Fruit fly (Drosophila melanogaster) whole organism, embryonic: ENCODE results near the gene CG1024.

Source experiments
- CG12391 ChIP-seq: fragments of 200-800 bp; sonication (Bioruptor generic); optimal IDR thresholded peaks from 3 replicates; lab custom pipeline; 2018; ENCODE audit warnings: missing biosample characterization, mild to moderate bottlenecking, missing genetic modification characterization, moderate library complexity
- CG12942 ChIP-seq: fragments of 200-800 bp; sonication (Bioruptor generic); optimal IDR thresholded peaks from 3 replicates; lab custom pipeline; 2016; ENCODE audit warnings: missing biosample characterization, missing genetic modification characterization
- CG16779 ChIP-seq: fragments of 200-800 bp; sonication (Bioruptor generic); IDR thresholded peaks from 2 replicates; pipeline ENCODE4 v1.3.6; 2022; ENCODE audit warnings: missing biosample characterization, missing genetic modification characterization
- CG2199 ChIP-seq: fragments of 200-800 bp; sonication (Bioruptor generic); IDR thresholded peaks from 3 replicates; pipeline ENCODE4 v1.3.6; 2022; ENCODE audit warnings: missing biosample characterization, missing genetic modification characterization
- CG2712 ChIP-seq: fragments of 200-800 bp; optimal IDR thresholded peaks from 3 replicates; lab custom pipeline; 2019; ENCODE audit warnings: missing biosample characterization, mild to moderate bottlenecking, missing genetic modification characterization, moderate library complexity
- CG3838 ChIP-seq: fragments of 200-800 bp; sonication (Bioruptor generic); optimal IDR thresholded peaks from 3 replicates; lab custom pipeline; 2016; ENCODE audit warnings: missing biosample characterization, missing genetic modification characterization
- CG3847 ChIP-seq: fragments of 200-800 bp; sonication (Bioruptor generic); IDR thresholded peaks from 2 replicates; pipeline ENCODE4 v1.3.6; 2022; ENCODE audit warnings: missing biosample characterization, missing genetic modification characterization
- CG4404 ChIP-seq: fragments of 200-800 bp; sonication (Bioruptor generic); IDR thresholded peaks from 2 replicates; pipeline ENCODE4 v1.3.6; 2022; ENCODE audit warnings: missing biosample characterization, missing genetic modification characterization
- CG4617 ChIP-seq: fragments of 200-800 bp; sonication (Bioruptor generic); optimal IDR thresholded peaks from 3 replicates; lab custom pipeline; 2016; ENCODE audit warnings: missing biosample characterization, missing genetic modification characterization, borderline replicate concordance
- CG6254 ChIP-seq: fragments of 200-800 bp; sonication (Bioruptor generic); optimal IDR thresholded peaks from 3 replicates; lab custom pipeline; 2017; ENCODE audit warnings: mild to moderate bottlenecking, missing biosample characterization, missing genetic modification reagents, missing genetic modification characterization
- CG6813 ChIP-seq: fragments of 200-800 bp; sonication (Bioruptor generic); optimal IDR thresholded peaks from 2 replicates; lab custom pipeline; 2017; ENCODE audit warnings: missing biosample characterization, missing genetic modification characterization, mild to moderate bottlenecking, moderate library complexity, missing genetic modification reagents
- CG8359 ChIP-seq: fragments of 200-800 bp; sonication (Bioruptor generic); optimal IDR thresholded peaks from 2 replicates; lab custom pipeline; 2017; ENCODE audit warnings: missing biosample characterization, mild to moderate bottlenecking, missing genetic modification characterization, borderline replicate concordance
- CG9437 ChIP-seq: fragments of 200-800 bp; sonication (Bioruptor generic); optimal IDR thresholded peaks from 2 replicates; lab custom pipeline; 2018; ENCODE audit warnings: missing biosample characterization, mild to moderate bottlenecking, missing genetic modification characterization
- CG9932 ChIP-seq: fragments of 200-800 bp; sonication (Bioruptor generic); IDR thresholded peaks from 2 replicates; pipeline ENCODE4 v1.3.6; 2022; ENCODE audit warnings: missing biosample characterization, missing genetic modification characterization
- D ChIP-seq, 2 experiments: fragments of 200-800 bp in 1 of 2; fragments of >200 bp in 1 of 2; sonication (Bioruptor generic) in 1 of 2; optimal IDR thresholded peaks; 2 replicates in 1 of 2; 3 replicates in 1 of 2; lab custom pipeline; 2017; ENCODE audit warnings: mild to moderate bottlenecking in 1 of 2, missing biosample characterization in 1 of 2, missing genetic modification characterization in 1 of 2, missing genetic modification reagents in 1 of 2
- Dip3 ChIP-seq: fragments of 200-800 bp; sonication (Bioruptor generic); optimal IDR thresholded peaks from 3 replicates; lab custom pipeline; 2016; ENCODE audit warnings: missing biosample characterization, missing genetic modification characterization
- Elba2 ChIP-seq: fragments of 200-800 bp; sonication (Bioruptor generic); optimal IDR thresholded peaks from 3 replicates; lab custom pipeline; 2016; ENCODE audit warnings: missing biosample characterization, missing genetic modification characterization
- GATAe ChIP-seq: fragments of 200-800 bp; sonication (Bioruptor generic); conservative IDR thresholded peaks from 2 replicates; pipeline ENCODE4 v1.3.6; 2022; ENCODE audit warnings: missing biosample characterization, missing genetic modification characterization
- Gsc ChIP-seq: fragments of 200-800 bp; sonication (Bioruptor generic); IDR thresholded peaks from 2 replicates; pipeline ENCODE4 v1.3.6; 2022; ENCODE audit warnings: missing biosample characterization, missing genetic modification characterization
- HLHmδ ChIP-seq: fragments of 200-800 bp; sonication (Bioruptor generic); optimal IDR thresholded peaks from 2 replicates; lab custom pipeline; 2018; ENCODE audit warnings: missing biosample characterization, mild to moderate bottlenecking, missing genetic modification characterization, moderate library complexity
- MBD-R2 ChIP-seq: fragments of 200-800 bp; sonication (Bioruptor generic); IDR thresholded peaks from 2 replicates; pipeline ENCODE4 v1.3.6; 2022; ENCODE audit warnings: missing biosample characterization, missing genetic modification characterization
- Med ChIP-seq: fragments of 200-800 bp; sonication (Bioruptor generic); peaks from one replicate; lab custom pipeline; 2016; ENCODE audit warnings: missing biosample characterization, missing genetic modification characterization, mild to moderate bottlenecking, inconsistent platforms, moderate library complexity
- Neu2 ChIP-seq: fragments of 200-800 bp; sonication (Bioruptor generic); optimal IDR thresholded peaks from 3 replicates; lab custom pipeline; 2016; ENCODE audit warnings: missing biosample characterization, missing genetic modification characterization, borderline replicate concordance
- Nf-YB ChIP-seq: fragments of 200-800 bp; sonication (Bioruptor generic); optimal IDR thresholded peaks from 3 replicates; lab custom pipeline; 2019; ENCODE audit warnings: missing biosample characterization, mild to moderate bottlenecking, missing genetic modification characterization, moderate library complexity
- Ravus ChIP-seq: fragments of 200-800 bp; sonication (Bioruptor generic); IDR thresholded peaks from 2 replicates; pipeline ENCODE4 v1.3.6; 2022; ENCODE audit warnings: missing biosample characterization, missing genetic modification characterization
- ac ChIP-seq: fragments of 200-800 bp; sonication (Bioruptor generic); optimal IDR thresholded peaks from 3 replicates; lab custom pipeline; 2017; ENCODE audit warnings: missing biosample characterization, mild to moderate bottlenecking, missing genetic modification characterization
- bsh ChIP-seq, 2 experiments: fragments of 200-800 bp; sonication (Bioruptor generic); optimal IDR thresholded peaks; 2 replicates each; lab custom pipeline; 2017 to 2018; ENCODE audit warnings: mild to moderate bottlenecking in 2 of 2, missing biosample characterization in 2 of 2, missing genetic modification characterization in 2 of 2, moderate library complexity in 1 of 2
- cad ChIP-seq: fragments of >200 bp; optimal IDR thresholded peaks from 2 replicates; lab custom pipeline; 2017; ENCODE audit warnings: missing biosample characterization, missing genetic modification characterization
- cg ChIP-seq: fragments of 200-800 bp; sonication (Bioruptor generic); optimal IDR thresholded peaks from 3 replicates; lab custom pipeline; 2019; ENCODE audit warnings: missing biosample characterization, mild to moderate bottlenecking, missing genetic modification characterization, moderate library complexity
- chif ChIP-seq, 2 experiments: fragments of 200-800 bp; sonication (Bioruptor generic); optimal IDR thresholded peaks; 3 replicates each; lab custom pipeline; 2016; ENCODE audit warnings: missing biosample characterization in 2 of 2, missing genetic modification characterization in 2 of 2
- crc ChIP-seq: fragments of 200-800 bp; sonication (Bioruptor generic); optimal IDR thresholded peaks from 2 replicates; lab custom pipeline; 2016; ENCODE audit warnings: missing biosample characterization, missing genetic modification characterization
- crp ChIP-seq, 2 experiments: fragments of 200-800 bp; sonication (Bioruptor generic); optimal IDR thresholded peaks; 2 replicates in 1 of 2; 3 replicates in 1 of 2; lab custom pipeline; 2017; ENCODE audit warnings: missing biosample characterization in 2 of 2, missing genetic modification characterization in 2 of 2, mild to moderate bottlenecking in 1 of 2, moderate library complexity in 1 of 2
- fd102C ChIP-seq: fragments of 200-800 bp; sonication (Bioruptor generic); optimal IDR thresholded peaks from 2 replicates; lab custom pipeline; 2018; ENCODE audit warnings: missing biosample characterization, mild to moderate bottlenecking, missing genetic modification characterization, moderate library complexity
- hkb ChIP-seq, 2 experiments: fragments of 200-800 bp in 1 of 2; fragments of >200 bp in 1 of 2; sonication (Bioruptor generic) in 1 of 2; IDR thresholded peaks in 1 of 2; optimal IDR thresholded peaks in 1 of 2; 2 replicates each; pipeline versions ENCODE4 v1.3.6 to Lab custom; 2017 to 2022; ENCODE audit warnings: missing biosample characterization in 1 of 2, missing genetic modification characterization in 1 of 2
- insv ChIP-seq, 2 experiments: fragments of 200-800 bp; sonication (Bioruptor generic); optimal IDR thresholded peaks; 3 replicates each; lab custom pipeline; 2016 to 2018; ENCODE audit warnings: missing biosample characterization in 2 of 2, missing genetic modification characterization in 2 of 2
- kni ChIP-seq: fragments of 200-800 bp; sonication (Bioruptor generic); optimal IDR thresholded peaks from 3 replicates; lab custom pipeline; 2017; ENCODE audit warnings: mild to moderate bottlenecking, missing biosample characterization, missing genetic modification reagents, missing genetic modification characterization
- nom ChIP-seq: fragments of 200-800 bp; sonication (Bioruptor generic); optimal IDR thresholded peaks from 2 replicates; lab custom pipeline; 2017; ENCODE audit warnings: missing biosample characterization, missing genetic modification characterization, mild to moderate bottlenecking, moderate library complexity, missing genetic modification reagents
- onecut ChIP-seq: fragments of 200-800 bp; sonication (Bioruptor generic); IDR thresholded peaks from 2 replicates; pipeline ENCODE4 v1.3.6; 2022; ENCODE audit warnings: missing biosample characterization, missing genetic modification characterization
- otp ChIP-seq: fragments of 200-800 bp; sonication (Bioruptor generic); IDR thresholded peaks from 3 replicates; pipeline ENCODE4, ENCODE4 v1.3.6; 2022; ENCODE audit warnings: missing biosample characterization, missing genetic modification characterization
- pan ChIP-seq, 4 experiments: fragments of >200 bp in 3 of 4; fragments of 200-800 bp in 1 of 4; sonication (Bioruptor generic) in 1 of 4; optimal IDR thresholded peaks in 3 of 4; IDR thresholded peaks in 1 of 4; 2 replicates each; pipeline versions ENCODE4 v1.3.6 to Lab custom; 2017 to 2022; ENCODE audit warnings: missing biosample characterization in 2 of 4, missing genetic modification characterization in 2 of 4, mixed read lengths in 1 of 4
- pros ChIP-seq: fragments of 200-800 bp; sonication (Bioruptor generic); optimal IDR thresholded peaks from 3 replicates; lab custom pipeline; 2019; ENCODE audit warnings: missing biosample characterization, mild to moderate bottlenecking, missing genetic modification characterization, moderate library complexity
- sd ChIP-seq: fragments of 200-800 bp; sonication (Bioruptor generic); optimal IDR thresholded peaks from 3 replicates; lab custom pipeline; 2018; ENCODE audit warnings: missing biosample characterization, mild to moderate bottlenecking, missing genetic modification characterization, moderate library complexity
- so ChIP-seq: fragments of 200-800 bp; sonication (Bioruptor generic); IDR thresholded peaks from 3 replicates; pipeline ENCODE4 v1.3.6; 2022; ENCODE audit warnings: missing biosample characterization, missing genetic modification characterization
- ssp ChIP-seq: fragments of 200-800 bp; sonication (Bioruptor generic); IDR thresholded peaks from 2 replicates; pipeline ENCODE4 v1.3.6; 2022; ENCODE audit warnings: missing biosample characterization, missing genetic modification characterization
- stc ChIP-seq: fragments of 200-800 bp; sonication (Bioruptor generic); IDR thresholded peaks from 2 replicates; pipeline ENCODE4 v1.3.6; 2022; ENCODE audit warnings: missing biosample characterization, missing genetic modification characterization

Gene CG1024

dm6 chr3R:6351696-6352378, 28.3 kb downstream of the CG1024 start (continued):
- TF ChIP-seq bsh (GFP tag; optimal IDR thresholded peaks at IDR 0.05; lab: Kevin White, UChicago) (peak; percentile 36 to 48), Ravus (GFP tag; lab: Robert Waterston, UW) (no peak), sd (tag; lab: Kevin White, UChicago) (peak; percentile 13), CG12391 (tag; lab: Kevin White, UChicago) (peak; percentile 27), hkb (optimal IDR thresholded peaks at IDR 0.05; lab: Kevin White, UChicago) (no peak), hkb (GFP tag; IDR thresholded peaks at IDR 0.05; lab: Robert Waterston, UW) (0 out of 2 replicates have a peak, but pooled peaks have one; percentile 17), GATAe (GFP tag; lab: Robert Waterston, UW) (no peak), CG2712 (tag; lab: Kevin White, UChicago) (peak; percentile 51)

DNA sequence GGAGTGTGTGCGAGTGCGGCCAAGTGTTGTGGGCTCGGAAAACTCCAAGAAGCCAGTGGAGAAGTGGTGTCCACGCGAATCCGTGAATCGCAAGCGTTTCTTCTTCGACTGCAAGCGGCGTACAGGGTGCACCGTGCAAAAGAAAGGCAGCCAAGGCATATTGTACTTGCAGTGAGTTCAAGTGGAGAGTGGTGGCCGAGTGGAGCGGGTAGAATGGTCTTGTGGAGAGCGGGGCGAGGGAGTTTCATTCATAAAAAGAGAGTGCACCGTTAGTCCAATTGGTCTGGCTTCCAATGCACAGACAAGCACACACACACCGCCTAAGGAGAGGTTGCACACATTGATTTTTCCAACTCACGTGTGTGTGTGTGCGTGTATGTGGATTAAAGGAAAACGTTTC, 28.9 kb downstream of the CG1024 start:
- TF ChIP-seq chif (GFP tag; optimal IDR thresholded peaks at IDR 0.05; lab: Kevin White, UChicago) (no peak), fd102C (no peak), Gsc (GFP tag; lab: Robert Waterston, UW) (no peak), Elba2 (GFP tag; lab: Kevin White, UChicago) (peak; percentile 56), cg (GFP tag; lab: Kevin White, UChicago) (peak; percentile 85), so (GFP tag; lab: Robert Waterston, UW) (peak; percentile 44; the same call in 1 of the 3 replicates), CG4404 (GFP tag; lab: Robert Waterston, UW) (no peak), insv (GFP tag; optimal IDR thresholded peaks at IDR 0.05; lab: Kevin White, UChicago) (peak; percentile 44 to 93), CG3847 (GFP tag; lab: Robert Waterston, UW) (no peak), stc (GFP tag; lab: Robert Waterston, UW) (0 out of 2 replicates have a peak, but pooled peaks have one; percentile 11), otp (GFP tag; lab: Robert Waterston, UW) (0 out of 3 replicates have a peak, but pooled peaks have one; percentile 4), CG9437 (GFP tag; lab: Kevin White, UChicago) (peak; percentile 22), pros (peak; percentile 79), ac (GFP tag; lab: Kevin White, UChicago) (no peak), onecut (GFP tag; lab: Robert Waterston, UW) (peak; percentile 84), kni (GFP tag; lab: Kevin White, UChicago) (peak; percentile 21), Neu2 (GFP tag; lab: Kevin White, UChicago) (peak; percentile 39), CG3838 (GFP tag; lab: Kevin White, UChicago) (no peak), CG4617 (peak; percentile 72), crp (GFP tag; optimal IDR thresholded peaks at IDR 0.05; lab: Kevin White, UChicago) (no peak), CG2199 (GFP tag; lab: Robert Waterston, UW) (peak; percentile 66; the same call in 1 of the 3 replicates), CG8359 (GFP tag; lab: Kevin White, UChicago) (peak; percentile 43), HLHmδ (GFP tag; lab: Kevin White, UChicago) (peak; percentile 20), CG12942 (GFP tag; lab: Kevin White, UChicago) (no peak), ssp (GFP tag; lab: Robert Waterston, UW) (no peak), pan (optimal IDR thresholded peaks at IDR 0.05; lab: Kevin White, UChicago) (no peak), pan (GFP tag; optimal IDR thresholded peaks at IDR 0.05 in 1 of 2, IDR thresholded peaks at IDR 0.05 in 1 of 2) (peak in 1 of 2 experiments; percentile 22), MBD-R2 (GFP tag; lab: Robert Waterston, UW) (peak; percentile 13; the same call in 1 of the 2 replicates), CG6813 (peak; percentile 21), CG16779 (GFP tag; lab: Robert Waterston, UW) (0 out of 2 replicates have a peak, but pooled peaks have one; percentile 16), CG9932 (no peak), cad (GFP tag; lab: Kevin White, UChicago) (peak; percentile 61), Dip3 (GFP tag; lab: Kevin White, UChicago) (no peak), Nf-YB (peak; percentile 21), nom (GFP tag; lab: Kevin White, UChicago) (peak; percentile 35), crc (GFP tag; lab: Kevin White, UChicago) (no peak), Med (GFP tag; lab: Kevin White, UChicago) (peak; percentile 27), D (optimal IDR thresholded peaks at IDR 0.05; lab: Kevin White, UChicago) (peak; percentile 4), D (GFP tag; optimal IDR thresholded peaks at IDR 0.05; lab: Kevin White, UChicago) (no peak), CG6254 (GFP tag; lab: Kevin White, UChicago) (peak; percentile 100)
